Fruit fly (Drosophila melanogaster) whole organism, embryonic: Measurements from ENCODE around the gene Hrd3.
A peak's percentile ranks its signal among the peaks of the same experiment; 100 is the strongest.

Experiments
- Atf6 ChIP-seq: fragments of 200-800 bp; sonication (Bioruptor generic); IDR thresholded peaks from 2 replicates; pipeline ENCODE4 v1.3.6; 2022; ENCODE audit warnings: missing biosample characterization, missing genetic modification characterization
- CG11504 ChIP-seq: fragments of 200-800 bp; sonication (Bioruptor generic); optimal IDR thresholded peaks from 3 replicates; lab custom pipeline; 2019; ENCODE audit warnings: missing biosample characterization, mild to moderate bottlenecking, missing genetic modification characterization, moderate library complexity
- CG12236 ChIP-seq: fragments of 200-800 bp; sonication (Bioruptor generic); optimal IDR thresholded peaks from 2 replicates; lab custom pipeline; 2016; ENCODE audit warnings: missing biosample characterization, missing genetic modification characterization
- CG12299 ChIP-seq: fragments of 200-800 bp; sonication (Bioruptor generic); optimal IDR thresholded peaks from 2 replicates; lab custom pipeline; 2018; ENCODE audit warnings: missing biosample characterization, mild to moderate bottlenecking, missing genetic modification characterization
- CG12769 ChIP-seq: fragments of 200-800 bp; sonication (Bioruptor generic); optimal IDR thresholded peaks from 2 replicates; lab custom pipeline; 2019; ENCODE audit warnings: missing biosample characterization, mild to moderate bottlenecking, missing genetic modification characterization, moderate library complexity
- CG14014 ChIP-seq: fragments of 200-800 bp; sonication (Bioruptor generic); IDR thresholded peaks from 2 replicates; pipeline ENCODE4 v1.3.6; 2022; ENCODE audit warnings: missing biosample characterization, missing genetic modification characterization
- CG14965 ChIP-seq: fragments of 200-800 bp; sonication (Bioruptor generic); optimal IDR thresholded peaks from 2 replicates; lab custom pipeline; 2016; ENCODE audit warnings: missing biosample characterization, missing genetic modification characterization, borderline replicate concordance
- CG15514 ChIP-seq: fragments of 200-800 bp; sonication (Bioruptor generic); optimal IDR thresholded peaks from 3 replicates; lab custom pipeline; 2017; ENCODE audit warnings: missing biosample characterization, missing genetic modification characterization, mild to moderate bottlenecking, moderate library complexity, missing genetic modification reagents
- CG15601 ChIP-seq: fragments of 200-800 bp; sonication (Bioruptor generic); optimal IDR thresholded peaks from 3 replicates; lab custom pipeline; 2019; ENCODE audit warnings: missing biosample characterization, mild to moderate bottlenecking, missing genetic modification characterization, moderate library complexity
- CG16863 ChIP-seq: fragments of 200-800 bp; sonication (Bioruptor generic); optimal IDR thresholded peaks from 3 replicates; lab custom pipeline; 2016; ENCODE audit warnings: missing biosample characterization, missing genetic modification characterization
- CG17361 ChIP-seq: fragments of 200-800 bp; sonication (Bioruptor generic); IDR thresholded peaks from 3 replicates; pipeline ENCODE4 v1.3.6; 2022; ENCODE audit warnings: missing biosample characterization, missing genetic modification characterization
- CG1832 ChIP-seq: fragments of 200-800 bp; sonication (Bioruptor generic); optimal IDR thresholded peaks from 2 replicates; lab custom pipeline; 2017; ENCODE audit warnings: missing biosample characterization, mild to moderate bottlenecking, missing genetic modification characterization, inconsistent platforms
- CG18476 ChIP-seq: fragments of 200-800 bp; sonication (Bioruptor generic); optimal IDR thresholded peaks from 2 replicates; lab custom pipeline; 2016; ENCODE audit warnings: missing biosample characterization, mild to moderate bottlenecking, missing genetic modification characterization
- CG30403 ChIP-seq: fragments of 200-800 bp; sonication (Bioruptor generic); optimal IDR thresholded peaks from 3 replicates; lab custom pipeline; 2016; ENCODE audit warnings: missing biosample characterization, missing genetic modification characterization
- CG30431 ChIP-seq: fragments of 200-800 bp; sonication (Bioruptor generic); optimal IDR thresholded peaks from 2 replicates; lab custom pipeline; 2017; ENCODE audit warnings: missing biosample characterization, missing genetic modification characterization
- CG3065 ChIP-seq: fragments of 200-800 bp; sonication (Bioruptor generic); optimal IDR thresholded peaks from 2 replicates; lab custom pipeline; 2016; ENCODE audit warnings: missing biosample characterization, missing genetic modification characterization
- CG31365 ChIP-seq: fragments of 200-800 bp; sonication (Bioruptor generic); optimal IDR thresholded peaks from 2 replicates; lab custom pipeline; 2018; ENCODE audit warnings: missing biosample characterization, mild to moderate bottlenecking, missing genetic modification characterization
- CG34224 ChIP-seq: fragments of 200-800 bp; sonication (Bioruptor generic); IDR thresholded peaks from 3 replicates; pipeline ENCODE4 v1.3.6; 2022; ENCODE audit warnings: missing biosample characterization, missing genetic modification characterization; ENCODE audit not compliant: partially characterized antibody
- CG4360 ChIP-seq: fragments of 200-800 bp; sonication (Bioruptor generic); IDR thresholded peaks from 2 replicates; pipeline ENCODE4 v1.3.6; 2022; ENCODE audit warnings: missing biosample characterization, missing genetic modification characterization
- CG7963 ChIP-seq: fragments of 200-800 bp; sonication (Bioruptor generic); IDR thresholded peaks from 3 replicates; pipeline ENCODE4 v1.3.6; 2022; ENCODE audit warnings: missing biosample characterization, missing genetic modification characterization; ENCODE audit not compliant: partially characterized antibody
- CG9932 ChIP-seq: fragments of 200-800 bp; sonication (Bioruptor generic); IDR thresholded peaks from 2 replicates; pipeline ENCODE4 v1.3.6; 2022; ENCODE audit warnings: missing biosample characterization, missing genetic modification characterization
- Eip74EF ChIP-seq, 2 experiments: fragments of 200-800 bp in 1 of 2; fragments of >200 bp in 1 of 2; sonication (Bioruptor generic) in 1 of 2; optimal IDR thresholded peaks; 2 replicates each; lab custom pipeline; 2017 to 2019; ENCODE audit warnings: missing biosample characterization in 2 of 2, missing genetic modification characterization in 2 of 2, mild to moderate bottlenecking in 1 of 2, moderate library complexity in 1 of 2
- Hand ChIP-seq: fragments of 200-800 bp; sonication (Bioruptor generic); optimal IDR thresholded peaks from 2 replicates; lab custom pipeline; 2017; ENCODE audit warnings: mild to moderate bottlenecking, missing biosample characterization, missing genetic modification reagents, missing genetic modification characterization
- HmgZ ChIP-seq: fragments of 200-800 bp; sonication (Bioruptor generic); optimal IDR thresholded peaks from 2 replicates; lab custom pipeline; 2018; ENCODE audit warnings: missing biosample characterization, mild to moderate bottlenecking, missing genetic modification characterization
- NK7.1 ChIP-seq: fragments of 200-800 bp; sonication (Bioruptor generic); optimal IDR thresholded peaks from 3 replicates; lab custom pipeline; 2016; ENCODE audit warnings: missing biosample characterization, missing genetic modification characterization
- Rfx ChIP-seq: fragments of 200-800 bp; sonication (Bioruptor generic); IDR thresholded peaks from 2 replicates; pipeline ENCODE4 v1.3.6; 2022; ENCODE audit warnings: missing biosample characterization, missing genetic modification characterization
- Stat92E ChIP-seq, 3 experiments: fragments of >200 bp in 2 of 3; fragments of 200-800 bp in 1 of 3; sonication (Bioruptor generic) in 1 of 3; optimal IDR thresholded peaks; 2 replicates each; lab custom pipeline; 2017 to 2019; ENCODE audit warnings: missing biosample characterization in 3 of 3, missing genetic modification characterization in 3 of 3, mild to moderate bottlenecking in 1 of 3, moderate library complexity in 1 of 3
- Tbp ChIP-seq: fragments of >200 bp; optimal IDR thresholded peaks from 2 replicates; lab custom pipeline; 2018; ENCODE audit warnings: missing biosample characterization, missing genetic modification characterization
- aop ChIP-seq: fragments of 200-800 bp; sonication (Bioruptor generic); IDR thresholded peaks from 2 replicates; pipeline ENCODE4 v1.3.6; 2022; ENCODE audit warnings: missing biosample characterization, missing genetic modification characterization
- ato ChIP-seq: fragments of 200-800 bp; sonication (Bioruptor generic); IDR thresholded peaks from 2 replicates; pipeline ENCODE4 v1.3.6; 2022; ENCODE audit warnings: missing biosample characterization, missing genetic modification characterization; ENCODE audit not compliant: partially characterized antibody
- cad ChIP-seq: fragments of >200 bp; optimal IDR thresholded peaks from 2 replicates; lab custom pipeline; 2017; ENCODE audit warnings: missing biosample characterization, missing genetic modification characterization
- cato ChIP-seq: fragments of 200-800 bp; sonication (Bioruptor generic); optimal IDR thresholded peaks from 2 replicates; lab custom pipeline; 2016; ENCODE audit warnings: missing biosample characterization, missing genetic modification characterization, borderline replicate concordance
- chn ChIP-seq: fragments of 200-800 bp; sonication (Bioruptor generic); optimal IDR thresholded peaks from 2 replicates; lab custom pipeline; 2016; ENCODE audit warnings: missing biosample characterization, missing genetic modification characterization
- dmrt11E ChIP-seq: fragments of 200-800 bp; sonication (Bioruptor generic); optimal IDR thresholded peaks from 3 replicates; lab custom pipeline; 2018; ENCODE audit warnings: missing biosample characterization, mild to moderate bottlenecking, missing genetic modification characterization, moderate library complexity
- fd96Cb ChIP-seq: fragments of 200-800 bp; sonication (Bioruptor generic); optimal IDR thresholded peaks from 2 replicates; lab custom pipeline; 2018; ENCODE audit warnings: missing biosample characterization, mild to moderate bottlenecking, missing genetic modification characterization, moderate library complexity
- gsb ChIP-seq: fragments of 200-800 bp; sonication (Bioruptor generic); IDR thresholded peaks from 2 replicates; pipeline ENCODE4 v1.3.6; 2022; ENCODE audit warnings: missing biosample characterization, missing genetic modification characterization
- jumu ChIP-seq: fragments of 200-800 bp; sonication (Bioruptor generic); optimal IDR thresholded peaks from 3 replicates; lab custom pipeline; 2016; ENCODE audit warnings: missing biosample characterization, missing genetic modification characterization
- ken ChIP-seq: fragments of 200-800 bp; sonication (Bioruptor generic); IDR thresholded peaks from 3 replicates; pipeline ENCODE4 v1.3.6; 2022; ENCODE audit warnings: missing biosample characterization, missing genetic modification characterization
- knrl ChIP-seq: fragments of 200-800 bp; sonication (Bioruptor generic); IDR thresholded peaks from 3 replicates; pipeline ENCODE4 v1.3.6; 2022; ENCODE audit warnings: missing biosample characterization, missing genetic modification characterization; ENCODE audit not compliant: partially characterized antibody
- lbe ChIP-seq: fragments of 200-800 bp; sonication (Bioruptor generic); optimal IDR thresholded peaks from 2 replicates; lab custom pipeline; 2016; ENCODE audit warnings: missing biosample characterization, mild to moderate bottlenecking, missing genetic modification characterization
- lilli ChIP-seq: fragments of 200-800 bp; sonication (Bioruptor generic); optimal IDR thresholded peaks from 3 replicates; lab custom pipeline; 2016; ENCODE audit warnings: missing biosample characterization, missing genetic modification characterization
- lov ChIP-seq, 2 experiments: fragments of 200-800 bp in 1 of 2; fragments of >200 bp in 1 of 2; sonication (Bioruptor generic) in 1 of 2; IDR thresholded peaks in 1 of 2; optimal IDR thresholded peaks in 1 of 2; 2 replicates in 1 of 2; 3 replicates in 1 of 2; pipeline versions ENCODE4 v1.3.6 to Lab custom; 2017 to 2022; ENCODE audit warnings: missing biosample characterization in 1 of 2, missing genetic modification characterization in 1 of 2
- prd ChIP-seq, 3 experiments: fragments of >200 bp in 2 of 3; fragments of 200-800 bp in 1 of 3; sonication (Bioruptor generic) in 1 of 3; optimal IDR thresholded peaks in 2 of 3; IDR thresholded peaks in 1 of 3; 2 replicates in 2 of 3; 3 replicates in 1 of 3; pipeline versions ENCODE4 v1.3.6 to Lab custom; 2017 to 2022; ENCODE audit warnings: missing biosample characterization in 1 of 3, missing genetic modification characterization in 1 of 3
- shn ChIP-seq: fragments of 200-800 bp; sonication (Bioruptor generic); optimal IDR thresholded peaks from 3 replicates; lab custom pipeline; 2016; ENCODE audit warnings: missing biosample characterization, missing genetic modification characterization
- so ChIP-seq: fragments of 200-800 bp; sonication (Bioruptor generic); IDR thresholded peaks from 3 replicates; pipeline ENCODE4 v1.3.6; 2022; ENCODE audit warnings: missing biosample characterization, missing genetic modification characterization
- ttk ChIP-seq: fragments of 200-800 bp; sonication (Bioruptor generic); IDR thresholded peaks from 2 replicates; pipeline ENCODE4 v2.1.2; 2022; ENCODE audit warnings: missing biosample characterization, missing genetic modification characterization

The Hrd3 gene

DNA sequence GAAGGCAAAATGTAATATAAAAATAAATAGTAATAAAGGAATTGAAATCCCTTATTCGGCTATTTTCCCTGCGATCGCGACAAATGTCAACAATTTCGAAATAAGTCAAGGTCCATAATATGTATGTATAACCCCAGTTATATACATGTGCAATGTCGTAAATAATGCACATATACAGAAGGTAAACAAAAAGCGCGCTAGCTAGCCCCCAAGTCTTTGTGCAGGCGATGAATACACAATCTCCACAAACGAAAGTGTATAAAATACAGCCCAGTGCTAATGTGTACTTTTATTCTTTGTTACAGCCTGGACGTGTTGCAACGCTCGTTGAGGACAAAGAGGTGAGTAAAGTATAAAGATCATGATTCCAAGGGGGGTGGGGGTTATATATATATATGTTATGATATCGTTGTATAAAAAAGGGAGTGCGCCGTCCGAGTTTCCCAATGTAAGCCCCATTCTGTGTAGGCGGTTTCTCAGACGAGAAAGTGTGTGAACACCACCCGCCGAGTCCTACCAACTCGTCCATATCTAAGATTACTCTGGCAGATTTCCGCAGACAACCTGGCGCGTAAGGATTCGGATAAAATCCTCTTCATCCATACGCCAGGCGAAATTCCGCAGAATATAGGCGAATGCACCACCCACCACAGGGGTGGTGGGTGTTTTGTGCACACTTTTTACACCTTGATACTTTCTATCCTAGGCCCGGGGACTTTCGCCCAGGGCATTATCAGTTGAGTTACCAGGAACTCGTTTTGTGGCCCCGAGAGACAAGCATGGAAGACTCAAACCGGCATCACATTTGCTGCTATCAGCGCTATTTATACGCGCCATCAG lies 28.5 kb downstream of the Hrd3 start (continued):
- TF ChIP-seq aop (GFP tag; lab: Robert Waterston, UW) (no peak), CG34224 (GFP tag; lab: Robert Waterston, UW) (peak; percentile 72), HmgZ (tag; lab: Kevin White, UChicago) (peak; percentile 36), CG12299 (tag; lab: Kevin White, UChicago) (peak; percentile 27), Hand (no peak), CG3065 (GFP tag; lab: Kevin White, UChicago) (no peak), CG15514 (GFP tag; lab: Kevin White, UChicago) (peak; percentile 25), ken (GFP tag; lab: Robert Waterston, UW) (0 out of 3 replicates have a peak, but pooled peaks have one; percentile 40), jumu (GFP tag; lab: Kevin White, UChicago) (no peak), Rfx (GFP tag; lab: Robert Waterston, UW) (peak; percentile 4; the same call in 1 of the 2 replicates), prd (optimal IDR thresholded peaks at IDR 0.05; lab: Kevin White, UChicago) (no peak), prd (GFP tag; IDR thresholded peaks at IDR 0.05; lab: Robert Waterston, UW) (0 out of 3 replicates have a peak, but pooled peaks have one; percentile 38), CG12236 (no peak), CG12769 (peak; percentile 98), Atf6 (GFP tag; lab: Robert Waterston, UW) (peak; percentile 40; the same call in 1 of the 2 replicates), NK7.1 (GFP tag; lab: Kevin White, UChicago) (no peak), gsb (GFP tag; lab: Robert Waterston, UW) (peak; percentile 36; the same call in 1 of the 2 replicates), CG16863 (GFP tag; lab: Kevin White, UChicago) (no peak), CG30431 (GFP tag; lab: Kevin White, UChicago) (no peak), CG18476 (GFP tag; lab: Kevin White, UChicago) (no peak), lbe (GFP tag; lab: Kevin White, UChicago) (no peak), CG14965 (GFP tag; lab: Kevin White, UChicago) (no peak), cato (GFP tag; lab: Kevin White, UChicago) (no peak), shn (GFP tag; lab: Kevin White, UChicago) (no peak), CG4360 (0 out of 2 replicates have a peak, but pooled peaks have one; percentile 25), Eip74EF (GFP tag; optimal IDR thresholded peaks at IDR 0.05; lab: Kevin White, UChicago) (peak in 1 of 2 experiments; percentile 73), Tbp (GFP tag; lab: Kevin White, UChicago) (peak; percentile 99), CG7963 (GFP tag; lab: Robert Waterston, UW) (peak; percentile 58; the same call in 2 of the 3 replicates), CG15601 (tag; lab: Kevin White, UChicago) (peak; percentile 36), CG9932 (GFP tag; lab: Robert Waterston, UW) (0 out of 2 replicates have a peak, but pooled peaks have one; percentile 12), knrl (peak; percentile 57), ato (peak; percentile 57; the same call in 1 of the 2 replicates), CG11504 (tag; lab: Kevin White, UChicago) (peak; percentile 6), CG31365 (no peak), so (peak; percentile 25; the same call in 1 of the 3 replicates), CG1832 (no peak), dmrt11E (no peak), lov (optimal IDR thresholded peaks at IDR 0.05; lab: Kevin White, UChicago) (no peak), lov (GFP tag; IDR thresholded peaks at IDR 0.05; lab: Robert Waterston, UW) (no peak), Stat92E (GFP tag; optimal IDR thresholded peaks at IDR 0.05; lab: Kevin White, UChicago) (peak in 2 of 3 experiments; percentile 65 to 92), CG14014 (GFP tag; lab: Robert Waterston, UW) (no peak), ttk (GFP tag; lab: Robert Waterston, UW) (peak; percentile 53; the same call in 1 of the 2 replicates), cad (peak; percentile 5), CG30403 (GFP tag; lab: Kevin White, UChicago) (no peak), fd96Cb (no peak), lilli (GFP tag; lab: Kevin White, UChicago) (peak; percentile 9), CG17361 (no peak; the same call in 2 of the 3 replicates), chn (GFP tag; lab: Kevin White, UChicago) (peak; percentile 88)
